Fruit fly (Drosophila melanogaster) whole organism, prepupa: Measurements from ENCODE around the gene Nph.

Experiments
- CG15336 ChIP-seq: fragments of 200-800 bp; sonication (Bioruptor generic); IDR thresholded peaks from 2 replicates; pipeline ENCODE4 v1.3.6; 2022; ENCODE audit warnings: missing biosample characterization, missing genetic modification characterization
- CG7368 ChIP-seq: fragments of 200-800 bp; sonication (Bioruptor generic); optimal IDR thresholded peaks from 3 replicates; lab custom pipeline; 2016; ENCODE audit warnings: missing biosample characterization, missing genetic modification characterization
- OdsH ChIP-seq: fragments of 200-800 bp; sonication (Bioruptor generic); optimal IDR thresholded peaks from 3 replicates; lab custom pipeline; 2016; ENCODE audit warnings: missing biosample characterization, missing genetic modification characterization
- cyc ChIP-seq: fragments of 200-800 bp; sonication (Bioruptor generic); optimal IDR thresholded peaks from 3 replicates; lab custom pipeline; 2016; ENCODE audit warnings: missing biosample characterization, missing genetic modification characterization

DNA sequence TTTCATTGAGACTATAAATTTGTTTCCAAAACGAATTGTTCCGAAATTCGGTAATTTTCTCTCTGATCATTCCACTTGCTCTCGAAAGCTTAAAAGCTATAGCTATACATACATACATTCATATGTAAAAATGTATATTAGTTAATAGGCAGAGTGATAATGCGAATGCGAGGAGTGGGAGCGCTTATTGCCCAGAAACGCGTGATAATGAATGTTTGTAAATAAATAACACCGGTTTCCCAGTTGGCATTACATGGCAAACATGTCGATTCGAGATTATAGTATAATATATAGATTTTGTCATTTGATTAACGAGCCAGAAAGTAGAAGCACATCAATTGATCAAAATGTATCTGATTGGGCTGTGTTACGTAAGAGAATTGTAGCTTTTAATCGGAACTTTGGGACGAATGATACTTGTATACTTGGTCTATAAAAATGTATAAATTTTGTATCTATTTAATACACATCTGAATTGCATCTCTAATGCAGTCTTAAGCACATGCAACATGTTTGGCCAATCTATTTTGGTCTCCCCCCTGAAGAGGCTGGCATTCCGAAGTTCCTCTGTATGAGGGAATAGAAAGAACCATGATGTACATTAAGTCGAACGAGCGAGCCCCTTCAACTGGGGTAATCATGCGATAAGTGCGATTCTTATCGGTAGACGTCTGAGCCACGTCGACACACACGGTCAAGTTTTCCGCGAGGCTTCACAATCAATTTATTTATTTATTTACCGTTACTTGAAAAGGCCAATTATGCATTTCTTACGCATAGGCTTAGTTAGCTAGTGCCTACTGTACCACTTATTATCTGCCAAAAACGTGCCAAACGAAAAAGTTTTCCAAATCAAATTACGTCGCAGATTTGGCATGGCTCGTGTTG lies 8.2 kb upstream of the Nph start:
- TF ChIP-seq CG7368 (GFP tag; lab: Kevin White, UChicago) (no peak), cyc (GFP tag; lab: Kevin White, UChicago) (no peak), CG15336 (GFP tag; lab: Robert Waterston, UW) (peak; percentile 64), OdsH (GFP tag; lab: Kevin White, UChicago) (peak; percentile 25)
